Worm (Caenorhabditis elegans): ENCODE results near the gene F48E8.4.

DNA sequence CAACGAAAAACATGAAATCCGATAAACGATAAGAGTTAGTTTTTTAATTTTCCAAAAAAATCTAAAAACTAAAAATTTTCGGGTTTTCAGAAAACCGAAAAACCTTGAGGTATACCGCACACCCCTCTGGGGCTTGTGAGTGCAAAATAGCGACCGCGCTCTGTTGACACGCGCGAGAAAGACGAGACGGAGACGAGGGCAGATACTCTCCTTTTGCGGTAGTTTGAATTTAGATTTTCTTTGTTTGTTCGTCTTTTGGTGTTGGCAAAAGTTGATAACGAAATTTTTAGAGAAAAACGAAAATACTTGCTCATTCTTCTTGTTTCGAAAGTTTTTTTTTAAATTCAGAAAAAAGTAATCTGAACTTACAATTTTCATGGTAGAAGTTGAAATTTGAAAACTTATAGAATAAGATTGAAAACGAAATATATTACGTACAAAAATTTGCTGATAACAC is 47.7 kb upstream of the F48E8.4 start, which contains the start of the genes W03A5.2 and Y32H12A.8:
- no peak for TF ChIP-seq snpc-4 (GFP tag; optimal IDR thresholded peaks at IDR 0.05)
- no peak for TF ChIP-seq snpc-4 (tag; optimal IDR thresholded peaks at IDR 0.05)
- no peak for TF ChIP-seq ceh-100 (GFP tag; IDR thresholded peaks at IDR 0.05)
- no peak for TF ChIP-seq Y95B8A.8 (GFP tag; IDR thresholded peaks at IDR 0.05)
- no peak for TF ChIP-seq hlh-26 (GFP tag; conservative IDR thresholded peaks at IDR 0.05)
